Fruit fly (Drosophila melanogaster) S2 (cell line): ENCODE data around the gene Roc1b.

ENCODE experiments used
- CG8478 ChIP-seq: fragments of >200 bp; optimal IDR thresholded peaks from 2 replicates; lab custom pipeline; 2018
- CTCF ChIP-seq, 2 experiments: fragments of >200 bp; optimal IDR thresholded peaks; 2 replicates each; lab custom pipeline; 2018

DNA sequence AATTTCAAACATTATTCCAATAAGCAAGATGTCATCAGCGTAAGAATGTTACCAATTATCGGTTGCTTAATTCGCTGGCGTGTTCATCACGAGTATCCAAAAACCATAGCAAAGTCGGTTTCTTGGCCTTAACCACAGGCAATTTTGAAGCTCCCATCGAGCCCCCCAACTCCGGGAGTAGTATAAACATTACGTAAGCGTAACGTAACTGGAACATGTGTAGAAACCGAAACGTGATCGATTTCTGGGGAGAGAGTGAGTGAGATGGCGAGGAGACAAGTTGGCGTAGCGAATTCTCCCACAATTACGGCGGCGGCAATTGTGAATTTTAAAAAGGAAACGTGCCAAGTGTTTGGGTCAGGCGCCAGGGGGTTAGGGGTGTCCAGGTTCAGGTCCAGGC is 21.1 kb downstream of the Roc1b start:
- no peak for TF ChIP-seq CG8478 (lab: Kevin White, UChicago)
- no peak for TF ChIP-seq CTCF (optimal IDR thresholded peaks at IDR 0.05; lab: Kevin White, UChicago)
